Fruit fly (Drosophila melanogaster): ENCODE results near the gene CG4678.

The CG4678 gene

DNA sequence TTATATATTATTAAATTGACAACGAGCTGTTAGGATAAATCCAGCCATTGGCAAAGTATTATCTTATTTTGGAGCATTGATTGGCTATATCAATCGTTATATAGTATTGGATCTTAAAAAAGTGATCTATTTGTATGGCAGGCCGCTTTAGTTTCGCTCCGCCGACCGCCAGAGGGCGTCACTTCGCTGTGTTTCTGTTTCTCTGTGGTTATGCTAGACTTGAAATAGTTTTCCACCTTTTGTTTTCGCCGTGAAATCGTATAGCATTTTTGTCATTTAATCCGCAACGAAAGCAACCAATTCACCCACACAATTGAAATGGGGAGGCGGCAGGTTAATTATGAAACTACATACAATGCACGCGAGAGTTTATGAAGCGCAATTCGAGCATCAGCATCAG lies 50.9 kb downstream of the CG4678 start:
- TF ChIP-seq Sox100B (GFP tag; optimal IDR thresholded peaks at IDR 0.05) (peak; percentile 11), cwo (GFP tag; optimal IDR thresholded peaks at IDR 0.05) (no peak), CG17359 (tag; optimal IDR thresholded peaks at IDR 0.05) (peak; percentile 11), CG8290 (GFP tag; optimal IDR thresholded peaks at IDR 0.05) (peak; percentile 71), CG8290 (tag; optimal IDR thresholded peaks at IDR 0.05) (no peak), CG14965 (GFP tag; optimal IDR thresholded peaks at IDR 0.05; ENCODE audit: borderline replicate concordance) (peak; percentile 93), Dfd (GFP tag; optimal IDR thresholded peaks at IDR 0.05) (no peak), sim (GFP tag; IDR thresholded peaks at IDR 0.05) (no peak), CG12219 (GFP tag; optimal IDR thresholded peaks at IDR 0.05) (peak; percentile 8), CG17385 (GFP tag; optimal IDR thresholded peaks at IDR 0.05) (peak; percentile 27), NFAT (GFP tag; IDR thresholded peaks at IDR 0.05) (no peak), CTCF (GFP tag; optimal IDR thresholded peaks at IDR 0.05) (peak; percentile 90), CG1529 (GFP tag; optimal IDR thresholded peaks at IDR 0.05) (peak; percentile 13), trem (tag; optimal IDR thresholded peaks at IDR 0.05) (peak; percentile 69), ATbp (GFP tag; optimal IDR thresholded peaks at IDR 0.05) (peak; percentile 0), CG6254 (GFP tag; optimal IDR thresholded peaks at IDR 0.05) (peak; percentile 34), chm (GFP tag; IDR thresholded peaks at IDR 0.05) (0 out of 2 replicates have a peak, but pooled peaks have one; percentile 14), Abd-B (GFP tag; optimal IDR thresholded peaks at IDR 0.05) (no peak), lov (optimal IDR thresholded peaks at IDR 0.05) (no peak), lov (GFP tag; IDR thresholded peaks at IDR 0.05) (0 out of 3 replicates have a peak, but pooled peaks have one; percentile 42), stwl (tag; optimal IDR thresholded peaks at IDR 0.05) (peak; percentile 8), hkb (optimal IDR thresholded peaks at IDR 0.05) (no peak), hkb (GFP tag; IDR thresholded peaks at IDR 0.05) (0 out of 2 replicates have a peak, but pooled peaks have one; percentile 25), CG8359 (GFP tag; optimal IDR thresholded peaks at IDR 0.05; ENCODE audit: borderline replicate concordance) (peak; percentile 8), CG32532 (GFP tag; IDR thresholded peaks at IDR 0.05) (peak; percentile 26; the same call in 1 of the 2 replicates), CHES-1-like (GFP tag; optimal IDR thresholded peaks at IDR 0.05) (no peak), CG10979 (tag; optimal IDR thresholded peaks at IDR 0.05) (peak; percentile 27), crol (GFP tag; IDR thresholded peaks at IDR 0.05) (no peak), dmrt99B (tag; optimal IDR thresholded peaks at IDR 0.05) (peak; percentile 30), Ets65A (GFP tag) (peak; percentile 3), CG4424 (GFP tag; optimal IDR thresholded peaks at IDR 0.05) (peak; percentile 34), CG16863 (GFP tag; optimal IDR thresholded peaks at IDR 0.05) (no peak), ci (GFP tag; IDR thresholded peaks at IDR 0.05) (peak; percentile 64; the same call in 1 of the 3 replicates), Lpt (GFP tag; optimal IDR thresholded peaks at IDR 0.05) (no peak), CG3065 (GFP tag; optimal IDR thresholded peaks at IDR 0.05) (no peak), oc (tag; optimal IDR thresholded peaks at IDR 0.05) (no peak), Med (GFP tag) (peak; percentile 72), Xrp1 (GFP tag; IDR thresholded peaks at IDR 0.05) (0 out of 2 replicates have a peak, but pooled peaks have one; percentile 14), pan (optimal IDR thresholded peaks at IDR 0.05) (no peak), pan (GFP tag; optimal IDR thresholded peaks at IDR 0.05 in 1 of 2, IDR thresholded peaks at IDR 0.05 in 1 of 2) (peak in 1 of 2 experiments; percentile 13), CG2199 (GFP tag; IDR thresholded peaks at IDR 0.05) (peak; percentile 92)

DNA sequence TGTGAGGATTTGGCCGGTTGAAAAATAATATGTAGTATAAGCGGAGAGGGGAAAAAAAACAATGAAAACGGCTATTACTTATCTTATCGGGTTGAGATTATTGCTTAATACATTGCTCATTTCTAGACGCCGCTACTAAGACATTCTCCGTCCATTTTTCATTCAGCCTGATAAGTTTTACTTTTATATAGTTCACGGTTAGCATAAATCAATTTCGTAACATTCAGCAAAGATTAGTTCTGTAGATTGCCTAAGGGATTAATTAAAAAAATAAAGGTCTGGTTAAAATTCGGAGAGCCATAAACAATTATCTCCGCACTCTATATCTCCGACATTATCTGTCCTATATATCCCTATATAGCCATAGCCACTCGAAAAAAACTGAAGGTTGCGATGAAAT lies 51.5 kb downstream of the CG4678 start:
- TF ChIP-seq CG13894 (tag; optimal IDR thresholded peaks at IDR 0.05): peak; percentile 8
- TF ChIP-seq grn (GFP tag; optimal IDR thresholded peaks at IDR 0.05): peak; percentile 77
- no peak for TF ChIP-seq CG14965 (GFP tag; optimal IDR thresholded peaks at IDR 0.05; ENCODE audit: borderline replicate concordance)
- peak; percentile 82 for TF ChIP-seq CG34376 (GFP tag; optimal IDR thresholded peaks at IDR 0.05)
- no peak for TF ChIP-seq D19B (GFP tag; optimal IDR thresholded peaks at IDR 0.05)
- peak in 1 of 2 experiments; percentile 29 for TF ChIP-seq Pdp1 (GFP tag; optimal IDR thresholded peaks at IDR 0.05)
- TF ChIP-seq sd (tag; optimal IDR thresholded peaks at IDR 0.05): peak; percentile 58
- peak; percentile 66 for TF ChIP-seq sug (tag; optimal IDR thresholded peaks at IDR 0.05)
- TF ChIP-seq mirr (GFP tag; optimal IDR thresholded peaks at IDR 0.05): peak; percentile 61
- peak; percentile 3 for TF ChIP-seq CG18599 (GFP tag; optimal IDR thresholded peaks at IDR 0.05)
- peak; percentile 92 for TF ChIP-seq exex (tag; optimal IDR thresholded peaks at IDR 0.05)
